Fruit fly (Drosophila melanogaster) whole organism, wandering third instar larva: ENCODE results near the gene Cpr11B.

ENCODE experiments used
- CG32264 ChIP-seq: fragments of 200-800 bp; sonication (Bioruptor generic); optimal IDR thresholded peaks from 2 replicates; lab custom pipeline; 2016; ENCODE audit warnings: missing biosample characterization, missing genetic modification characterization
- CG9705 ChIP-seq: fragments of 200-800 bp; sonication (Bioruptor generic); optimal IDR thresholded peaks from 2 replicates; lab custom pipeline; 2018; ENCODE audit warnings: missing biosample characterization, mild to moderate bottlenecking, missing genetic modification characterization
- Dfd ChIP-seq: fragments of >200 bp; optimal IDR thresholded peaks from 2 replicates; lab custom pipeline; 2017; ENCODE audit warnings: missing biosample characterization, missing genetic modification characterization
- Dif ChIP-seq: fragments of 200-275, 200-300 bp; sonication (Bioruptor generic); optimal IDR thresholded peaks from 2 replicates; lab custom pipeline; 2018; ENCODE audit warnings: missing biosample characterization, missing genetic modification characterization; ENCODE audit not compliant: partially characterized antibody
- GATAd ChIP-seq: sonication (Bioruptor generic); optimal IDR thresholded peaks from 2 replicates; lab custom pipeline; 2016; ENCODE audit warnings: missing biosample characterization, missing genetic modification characterization
- Hr83 ChIP-seq: fragments of 200-300 bp; sonication (Bioruptor generic); optimal IDR thresholded peaks from 2 replicates; lab custom pipeline; 2016; ENCODE audit warnings: missing biosample characterization, mild to moderate bottlenecking, missing genetic modification characterization, moderate library complexity; ENCODE audit not compliant: poor library complexity, severe bottlenecking
- Jra ChIP-seq: sonication (Bioruptor generic); optimal IDR thresholded peaks from 2 replicates; lab custom pipeline; 2016; ENCODE audit warnings: missing biosample characterization, missing genetic modification characterization
- Myc ChIP-seq: fragments of >200 bp; optimal IDR thresholded peaks from 2 replicates; lab custom pipeline; 2017
- N ChIP-seq: fragments of >200 bp; optimal IDR thresholded peaks from 2 replicates; lab custom pipeline; 2018; ENCODE audit warnings: missing biosample characterization, missing external identifiers, missing genetic modification characterization
- Rel ChIP-seq, 2 experiments: fragments of 200-800 bp; sonication (Bioruptor generic) in 1 of 2; optimal IDR thresholded peaks; 2 replicates in 1 of 2; 3 replicates in 1 of 2; lab custom pipeline; 2016 to 2019; ENCODE audit warnings: mild to moderate bottlenecking in 2 of 2, missing biosample characterization in 2 of 2, missing genetic modification characterization in 2 of 2, moderate library complexity in 1 of 2
- Sp1 ChIP-seq: fragments of 200-800 bp; sonication (Bioruptor generic); optimal IDR thresholded peaks from 3 replicates; lab custom pipeline; 2019; ENCODE audit warnings: missing biosample characterization, mild to moderate bottlenecking, missing genetic modification characterization, moderate library complexity
- Vsx2 ChIP-seq: fragments of 200-300, 225-300 bp; sonication (Bioruptor generic); optimal IDR thresholded peaks from 2 replicates; lab custom pipeline; 2018; ENCODE audit warnings: missing biosample characterization, missing genetic modification characterization; ENCODE audit not compliant: partially characterized antibody
- br ChIP-seq: fragments of 200-800 bp; sonication (Bioruptor generic); optimal IDR thresholded peaks from 2 replicates; lab custom pipeline; 2016; ENCODE audit warnings: missing biosample characterization, missing genetic modification characterization
- dl ChIP-seq, 2 experiments: fragments of 175-275, 200-275 bp in 1 of 2; fragments of 200-275 bp in 1 of 2; sonication (Bioruptor generic); optimal IDR thresholded peaks; lab custom pipeline; 2018; ENCODE audit warnings: mild to moderate bottlenecking in 2 of 2, missing biosample characterization in 2 of 2, missing genetic modification characterization in 2 of 2, moderate library complexity in 2 of 2; ENCODE audit not compliant: partially characterized antibody in 2 of 2, insufficient read depth in 1 of 2
- ey ChIP-seq: fragments of 200-800 bp; sonication (Bioruptor generic); optimal IDR thresholded peaks from 2 replicates; lab custom pipeline; 2016; ENCODE audit warnings: missing biosample characterization, missing genetic modification characterization
- foxo ChIP-seq, 2 experiments: fragments of 200-800 bp; sonication (Bioruptor generic); optimal IDR thresholded peaks; 2 replicates in 1 of 2; 3 replicates in 1 of 2; lab custom pipeline; 2016 to 2017; ENCODE audit warnings: missing biosample characterization in 2 of 2, missing genetic modification characterization in 2 of 2
- fru ChIP-seq: fragments of 200-800 bp; sonication (Bioruptor generic); optimal IDR thresholded peaks from 3 replicates; lab custom pipeline; 2016; ENCODE audit warnings: missing biosample characterization, mild to moderate bottlenecking, missing genetic modification characterization
- h ChIP-seq: fragments of 200-800 bp; sonication (Bioruptor generic); optimal IDR thresholded peaks from 3 replicates; lab custom pipeline; 2016; ENCODE audit warnings: missing biosample characterization, mild to moderate bottlenecking, missing genetic modification characterization
- jim ChIP-seq: fragments of 175-275, 200-325 bp; sonication (Bioruptor generic); optimal IDR thresholded peaks from 2 replicates; lab custom pipeline; 2016; ENCODE audit warnings: missing biosample characterization, mild to moderate bottlenecking, missing genetic modification characterization
- lola ChIP-seq: fragments of >200 bp; optimal IDR thresholded peaks from 2 replicates; lab custom pipeline; 2017; ENCODE audit warnings: missing biosample characterization, missing genetic modification characterization
- pan ChIP-seq: fragments of >200 bp; optimal IDR thresholded peaks from 2 replicates; lab custom pipeline; 2017
- psq ChIP-seq: fragments of 200-800 bp; sonication (Bioruptor generic); optimal IDR thresholded peaks from 3 replicates; lab custom pipeline; 2017; ENCODE audit warnings: missing biosample characterization, mild to moderate bottlenecking, missing genetic modification characterization, moderate library complexity
- rgr ChIP-seq: fragments of 200-800 bp; sonication (Bioruptor generic); optimal IDR thresholded peaks from 3 replicates; lab custom pipeline; 2016; ENCODE audit warnings: missing biosample characterization, mild to moderate bottlenecking, missing genetic modification characterization
- sv ChIP-seq: fragments of 200-800 bp; sonication (Bioruptor generic); optimal IDR thresholded peaks from 3 replicates; lab custom pipeline; 2016; ENCODE audit warnings: missing biosample characterization, missing genetic modification characterization
- usp ChIP-seq: fragments of >200 bp; optimal IDR thresholded peaks from 2 replicates; lab custom pipeline; 2017; ENCODE audit warnings: missing biosample characterization, missing genetic modification characterization

Gene Cpr11B

dm6 chrX:12580040-12580497 lies 27.1 kb downstream of the Cpr11B start:
- TF ChIP-seq Dif (GFP tag; lab: Kevin White, UChicago) (peak; percentile 66), pan (lab: Kevin White, UChicago) (no peak), CG9705 (GFP tag; lab: Kevin White, UChicago) (no peak), rgr (no peak), jim (GFP tag; lab: Kevin White, UChicago) (peak; percentile 64), usp (no peak), CG32264 (no peak), N (GFP tag; lab: Kevin White, UChicago) (peak; percentile 54), Myc (no peak), Sp1 (no peak), Rel (GFP tag; optimal IDR thresholded peaks at IDR 0.05; lab: Kevin White, UChicago) (no peak), Rel (tag; optimal IDR thresholded peaks at IDR 0.05; lab: Kevin White, UChicago) (peak; percentile 78), Hr83 (GFP tag; lab: Kevin White, UChicago) (no peak), br (GFP tag; lab: Kevin White, UChicago) (no peak), psq (GFP tag; lab: Kevin White, UChicago) (peak; percentile 94), sv (GFP tag; lab: Kevin White, UChicago) (no peak), foxo (GFP tag; optimal IDR thresholded peaks at IDR 0.05; lab: Kevin White, UChicago) (no peak)

dm6 chrX:12580498-12581304 lies 27.8 kb downstream of the Cpr11B start:
- no peak for TF ChIP-seq Jra (GFP tag; lab: Kevin White, UChicago)
- peak; percentile 12 for TF ChIP-seq h (GFP tag; lab: Kevin White, UChicago)
- TF ChIP-seq foxo (GFP tag; optimal IDR thresholded peaks at IDR 0.05; lab: Kevin White, UChicago) = peak in 1 of 2 experiments; percentile 14
- TF ChIP-seq Hr83 (GFP tag; lab: Kevin White, UChicago) = no peak
- peak; percentile 16 for TF ChIP-seq fru (GFP tag; lab: Kevin White, UChicago)
- no peak for TF ChIP-seq br (GFP tag; lab: Kevin White, UChicago)
- TF ChIP-seq dl (GFP tag; optimal IDR thresholded peaks at IDR 0.05; lab: Kevin White, UChicago; ENCODE audit: insufficient read depth in 1 of 2, partially characterized antibody in 2 of 2) = no peak
- TF ChIP-seq rgr = peak; percentile 8
- TF ChIP-seq psq (GFP tag; lab: Kevin White, UChicago) = no peak
- TF ChIP-seq, all 38 proteins: peak for 4

- TF ChIP-seq Rel (GFP tag; optimal IDR thresholded peaks at IDR 0.05; lab: Kevin White, UChicago) = no peak
- no peak for TF ChIP-seq Rel (tag; optimal IDR thresholded peaks at IDR 0.05; lab: Kevin White, UChicago)
- no peak for TF ChIP-seq usp
- no peak for TF ChIP-seq GATAd
- no peak for TF ChIP-seq N (GFP tag; lab: Kevin White, UChicago)
- TF ChIP-seq psq (GFP tag; lab: Kevin White, UChicago) = no peak
- no peak for TF ChIP-seq foxo (GFP tag; optimal IDR thresholded peaks at IDR 0.05; lab: Kevin White, UChicago)
- no peak for TF ChIP-seq pan (lab: Kevin White, UChicago)
- no peak for TF ChIP-seq ey (GFP tag; lab: Kevin White, UChicago)
- no peak for TF ChIP-seq lola
- no peak for TF ChIP-seq h (GFP tag; lab: Kevin White, UChicago)
These were observed 28.4 kb downstream of the Cpr11B start for dm6 chrX:12581305-12581676.

dm6 chrX:12581894-12582293 lies 29.0 kb downstream of the Cpr11B start:
- no peak for TF ChIP-seq sv (GFP tag; lab: Kevin White, UChicago)
- peak; percentile 60 for TF ChIP-seq Dfd (GFP tag; lab: Kevin White, UChicago)

- TF ChIP-seq foxo (GFP tag; optimal IDR thresholded peaks at IDR 0.05; lab: Kevin White, UChicago) = no peak
- no peak for TF ChIP-seq Sp1
- TF ChIP-seq rgr = no peak
- TF ChIP-seq Hr83 (GFP tag; lab: Kevin White, UChicago) = no peak
- TF ChIP-seq Rel (GFP tag; optimal IDR thresholded peaks at IDR 0.05; lab: Kevin White, UChicago) = no peak
- TF ChIP-seq Rel (tag; optimal IDR thresholded peaks at IDR 0.05; lab: Kevin White, UChicago) = no peak
- TF ChIP-seq Vsx2 (GFP tag; lab: Kevin White, UChicago) = no peak
- no peak for TF ChIP-seq sv (GFP tag; lab: Kevin White, UChicago)
- no peak for TF ChIP-seq br (GFP tag; lab: Kevin White, UChicago)
- TF ChIP-seq, all 38 proteins: peak for 0
These were observed 29.7 kb downstream of the Cpr11B start for dm6 chrX:12582661-12582983.
